Worm (Caenorhabditis elegans) whole organism, young adult: ENCODE results near the gene srw-53.
"Not testable (repeated sequence)": the region's sequence is repeated elsewhere in the genome, so short reads cannot be mapped to it uniquely, and the experiment has no call there.

Experiments
- B0336.3 ChIP-seq: fragments of 200-800 bp; sonication (Bioruptor generic); IDR thresholded peaks from 2 replicates; pipeline ENCODE4 v1.3.6; 2022; ENCODE audit warnings: missing genetic modification characterization, missing compliant biosample characterization
- C06A6.2 ChIP-seq: fragments of 200-800 bp; sonication (Bioruptor generic); conservative IDR thresholded peaks from 2 replicates; pipeline ENCODE4 v1.3.6; 2022; ENCODE audit warnings: missing genetic modification characterization, missing compliant biosample characterization
- F33H1.4 ChIP-seq: fragments of 200-800 bp; sonication (Bioruptor generic); IDR thresholded peaks from 2 replicates; pipeline ENCODE4 v1.3.6; 2022; ENCODE audit warnings: missing genetic modification reagents, missing genetic modification characterization, missing compliant biosample characterization
- F37B4.10 ChIP-seq: fragments of 200-800 bp; sonication (Bioruptor generic); IDR thresholded peaks from 2 replicates; pipeline ENCODE4 v1.3.6; 2022; ENCODE audit warnings: missing genetic modification characterization, missing compliant biosample characterization
- F57C9.4 ChIP-seq: sonication (generic microtip); optimal IDR thresholded peaks from 2 replicates; lab custom pipeline; 2017; ENCODE audit warnings: mild to moderate bottlenecking, missing genetic modification characterization, missing compliant biosample characterization
- Y53F4B.3 ChIP-seq: fragments of 200-800 bp; sonication (Bioruptor generic); IDR thresholded peaks from 2 replicates; pipeline ENCODE4 v1.3.6; 2022; ENCODE audit warnings: missing genetic modification reagents, missing genetic modification characterization, missing compliant biosample characterization
- Y95B8A.8 ChIP-seq: fragments of 200-800 bp; sonication (Bioruptor generic); IDR thresholded peaks from 2 replicates; pipeline ENCODE4 v1.3.6; 2022; ENCODE audit warnings: missing genetic modification reagents, missing genetic modification characterization, missing compliant biosample characterization
- aptf-2 ChIP-seq: fragments of 200-800 bp; sonication (Bioruptor generic); conservative IDR thresholded peaks from 2 replicates; pipeline ENCODE4 v1.3.6; 2022; ENCODE audit warnings: missing genetic modification reagents, missing genetic modification characterization, missing compliant biosample characterization
- atf-7 ChIP-seq: sonication (generic microtip); optimal IDR thresholded peaks from 2 replicates; lab custom pipeline; 2017; ENCODE audit warnings: mild to moderate bottlenecking, missing genetic modification characterization, missing compliant biosample characterization
- bed-2 ChIP-seq: fragments of 200-800 bp; sonication (Bioruptor generic); IDR thresholded peaks from 2 replicates; pipeline ENCODE4 v1.3.6; 2022; ENCODE audit warnings: missing genetic modification reagents, missing genetic modification characterization, missing compliant biosample characterization
- ceh-58 ChIP-seq: fragments of 200-800 bp; sonication (Bioruptor generic); IDR thresholded peaks from 2 replicates; pipeline ENCODE4 v1.3.6; 2022; ENCODE audit warnings: missing genetic modification characterization, missing compliant biosample characterization
- efl-1 ChIP-seq: fragments of 150-350 bp; optimal IDR thresholded peaks from 2 replicates; lab custom pipeline; 2014; ENCODE audit warnings: missing biosample characterization, missing genetic modification reagents, missing genetic modification characterization
- egrh-3 ChIP-seq: fragments of 200-800 bp; sonication (Bioruptor generic); IDR thresholded peaks from 2 replicates; pipeline ENCODE4 v1.3.6; 2022; ENCODE audit warnings: missing genetic modification reagents, missing genetic modification characterization, missing compliant biosample characterization
- ets-4 ChIP-seq: fragments of 200-800 bp; sonication (Bioruptor generic); optimal IDR thresholded peaks from 2 replicates; lab custom pipeline; 2018; ENCODE audit warnings: mild to moderate bottlenecking, missing genetic modification characterization, missing compliant biosample characterization
- hlh-26 ChIP-seq: fragments of 200-800 bp; sonication (Bioruptor generic); conservative IDR thresholded peaks from 2 replicates; pipeline ENCODE4 v1.3.6; 2022; ENCODE audit warnings: missing genetic modification reagents, missing genetic modification characterization, missing compliant biosample characterization
- hsf-1 ChIP-seq: fragments of 200-800 bp; sonication (Bioruptor generic); IDR thresholded peaks from 2 replicates; pipeline ENCODE4 v1.3.6; 2022; ENCODE audit warnings: missing genetic modification reagents, missing genetic modification characterization, missing compliant biosample characterization
- let-607 ChIP-seq, 2 experiments: fragments of 200-800 bp in 1 of 2; sonication (Bioruptor generic) in 1 of 2; sonication (generic microtip) in 1 of 2; optimal IDR thresholded peaks; 2 replicates each; lab custom pipeline; 2016 to 2018; ENCODE audit warnings: mild to moderate bottlenecking in 2 of 2, missing compliant biosample characterization in 2 of 2, missing genetic modification characterization in 2 of 2, moderate library complexity in 2 of 2, missing genotype in 1 of 2
- lin-26 ChIP-seq: fragments of 200-800 bp; sonication (Bioruptor generic); IDR thresholded peaks from 2 replicates; pipeline ENCODE4 v1.3.6; 2022; ENCODE audit warnings: missing genetic modification reagents, missing genetic modification characterization, missing compliant biosample characterization
- lir-1 ChIP-seq: fragments of 200-800 bp; sonication (Bioruptor generic); conservative IDR thresholded peaks from 2 replicates; pipeline ENCODE4 v1.3.6; 2022; ENCODE audit warnings: missing genetic modification reagents, missing genetic modification characterization, missing compliant biosample characterization
- lsy-27 ChIP-seq: sonication (generic microtip); optimal IDR thresholded peaks from 2 replicates; lab custom pipeline; 2017; ENCODE audit warnings: missing genetic modification characterization, mild to moderate bottlenecking, missing compliant biosample characterization, antibody characterized with exemption, missing genotype, borderline replicate concordance; ENCODE audit not compliant: insufficient read depth
- mel-28 ChIP-seq: sonication (generic microtip); optimal IDR thresholded peaks from 2 replicates; lab custom pipeline; 2016; ENCODE audit warnings: borderline replicate concordance, mild to moderate bottlenecking, missing genetic modification characterization, missing compliant biosample characterization
- mes-4 ChIP-seq: sonication (generic microtip); optimal IDR thresholded peaks from 2 replicates; lab custom pipeline; 2016; ENCODE audit warnings: missing genotype, missing genetic modification characterization, missing compliant biosample characterization
- nhr-120 ChIP-seq: fragments of 200-800 bp; sonication (Bioruptor generic); IDR thresholded peaks from 2 replicates; pipeline ENCODE4 v1.3.6; 2022; ENCODE audit warnings: missing genetic modification characterization, missing compliant biosample characterization
- rcor-1 ChIP-seq: fragments of 200-800 bp; sonication (Bioruptor generic); IDR thresholded peaks from 2 replicates; pipeline ENCODE4 v1.3.6; 2022; ENCODE audit warnings: missing genetic modification reagents, missing genetic modification characterization, missing compliant biosample characterization
- repo-1 ChIP-seq: sonication (generic microtip); optimal IDR thresholded peaks from 2 replicates; lab custom pipeline; 2017; ENCODE audit warnings: mild to moderate bottlenecking, missing genetic modification characterization, missing compliant biosample characterization
- sdz-38 ChIP-seq: sonication (generic microtip); optimal IDR thresholded peaks from 2 replicates; lab custom pipeline; 2016; ENCODE audit warnings: missing genotype, missing genetic modification characterization, missing compliant biosample characterization
- sptf-2 ChIP-seq: fragments of 200-800 bp; sonication (Bioruptor generic); optimal IDR thresholded peaks from 2 replicates; lab custom pipeline; 2018; ENCODE audit warnings: mild to moderate bottlenecking, missing genetic modification characterization, missing compliant biosample characterization
- unc-130 ChIP-seq: sonication (generic microtip); optimal IDR thresholded peaks from 2 replicates; lab custom pipeline; 2016; ENCODE audit warnings: missing genetic modification reagents, missing genetic modification characterization, missing compliant biosample characterization
- xnd-1 ChIP-seq: sonication (generic microtip); optimal IDR thresholded peaks from 2 replicates; lab custom pipeline; 2016; ENCODE audit warnings: missing genotype, missing genetic modification reagents, missing genetic modification characterization, missing compliant biosample characterization
- ztf-22 ChIP-seq: fragments of 200-800 bp; sonication (Bioruptor generic); optimal IDR thresholded peaks from 2 replicates; lab custom pipeline; 2018; ENCODE audit warnings: mild to moderate bottlenecking, missing genetic modification characterization, moderate library complexity, missing compliant biosample characterization
- ztf-28 ChIP-seq: fragments of 200-800 bp; sonication (Bioruptor generic); IDR thresholded peaks from 2 replicates; pipeline ENCODE4 v1.3.6; 2022; ENCODE audit warnings: missing genetic modification reagents, missing genetic modification characterization, missing compliant biosample characterization
- ztf-3 ChIP-seq: fragments of 200-800 bp; sonication (Bioruptor generic); optimal IDR thresholded peaks from 2 replicates; lab custom pipeline; 2018; ENCODE audit warnings: mild to moderate bottlenecking, missing genetic modification characterization, missing compliant biosample characterization
- ztf-6 ChIP-seq: fragments of 200-800 bp; sonication (Bioruptor generic); IDR thresholded peaks from 2 replicates; pipeline ENCODE4 v1.3.6; 2022; ENCODE audit warnings: missing genetic modification reagents, missing genetic modification characterization, missing compliant biosample characterization

Gene srw-53

ce11 chrV:15943125-15943524 is at the start of gene srw-53:
TSS of gene srw-53 (plus strand) at chrV:15943425.
- TF ChIP-seq ets-4 (GFP tag; lab: Kevin White, UChicago) (no peak), lir-1 (no peak), hlh-26 (GFP tag; lab: Robert Waterston, UW) (no peak), lin-26 (GFP tag; lab: Robert Waterston, UW) (no peak), C06A6.2 (GFP tag; lab: Robert Waterston, UW) (no peak)

- TF ChIP-seq rcor-1 (GFP tag; lab: Robert Waterston, UW) (no peak), hsf-1 (GFP tag; lab: Robert Waterston, UW) (no peak), ztf-22 (GFP tag; lab: Kevin White, UChicago) (no peak), bed-2 (GFP tag; lab: Robert Waterston, UW) (no peak), B0336.3 (GFP tag; lab: Robert Waterston, UW) (no peak), efl-1 (GFP tag; lab: Kevin White, UChicago) (no peak), mel-28 (no peak), lsy-27 (tag; lab: Kevin White, UChicago) (no peak), aptf-2 (GFP tag; lab: Robert Waterston, UW) (no peak)
- TF ChIP-seq, all 124 proteins: peak for 0
Observed at ce11 chrV:15896671-15897070, 46.6 kb upstream of the srw-53 start, which contains the start of gene nhr-213. TSS of gene nhr-213 (minus strand) at chrV:15896771.

ce11 chrV:15897696-15898095 is 45.5 kb upstream of the srw-53 start, which contains the start of gene str-60:
TSS of gene str-60 (plus strand) at chrV:15897996.
- TF ChIP-seq F33H1.4 (GFP tag; lab: Robert Waterston, UW) (no peak), ztf-6 (GFP tag; lab: Robert Waterston, UW) (no peak)
- TF ChIP-seq, all 124 proteins: peak for 0

ce11 chrV:15899696-15900095 is 43.5 kb upstream of the srw-53 start, which contains the start of gene T06C12.14:
TSS of gene T06C12.14 (plus strand) at chrV:15899996.
- TF ChIP-seq ztf-28 (GFP tag; lab: Robert Waterston, UW) (no peak), ceh-58 (GFP tag; lab: Robert Waterston, UW) (no peak), nhr-120 (GFP tag; lab: Robert Waterston, UW) (no peak), B0336.3 (GFP tag; lab: Robert Waterston, UW) (no peak), repo-1 (no peak), F57C9.4 (no peak), ztf-3 (GFP tag; lab: Kevin White, UChicago) (no peak), sptf-2 (GFP tag; lab: Kevin White, UChicago) (no peak), F37B4.10 (GFP tag; lab: Robert Waterston, UW) (no peak), mes-4 (tag; lab: Kevin White, UChicago) (no peak), unc-130 (GFP tag; lab: Kevin White, UChicago) (no peak), let-607 (tag; optimal IDR thresholded peaks at IDR 0.05; lab: Kevin White, UChicago) (no peak), Y95B8A.8 (GFP tag; lab: Robert Waterston, UW) (no peak), lir-1 (no peak)

ce11 chrV:15900564-15900963 is 42.7 kb upstream of the srw-53 start:
- TF ChIP-seq egrh-3 (GFP tag; lab: Robert Waterston, UW): no peak
- no peak for TF ChIP-seq atf-7

ce11 chrV:15905530-15905929 is 37.7 kb upstream of the srw-53 start, which contains the start of the genes F35E8.1 and F35E8.2:
TSS of gene F35E8.1 (minus strand) at chrV:15905630.
TSS of gene F35E8.2 (plus strand) at chrV:15905661.
- not testable (repeated sequence) for TF ChIP-seq xnd-1 (tag; lab: Kevin White, UChicago); Y53F4B.3 (GFP tag; lab: Robert Waterston, UW); sdz-38 (tag; lab: Kevin White, UChicago)
